Worm (Caenorhabditis elegans) whole organism, L4 larva: ENCODE data around the gene K09G1.1.

ENCODE experiments used
- F10B5.3 ChIP-seq: sonication (generic microtip); optimal IDR thresholded peaks from 2 replicates; lab custom pipeline; 2016; ENCODE audit warnings: mild to moderate bottlenecking, missing genetic modification characterization, missing compliant biosample characterization
- F37D6.2 ChIP-seq: sonication (generic microtip); optimal IDR thresholded peaks from 2 replicates; lab custom pipeline; 2016; ENCODE audit warnings: mild to moderate bottlenecking, missing genetic modification characterization, missing compliant biosample characterization
- R02D3.7 ChIP-seq: fragments of 150-350 bp; sonication (generic microtip); optimal IDR thresholded peaks from 3 replicates; lab custom pipeline; 2014; ENCODE audit warnings: missing biosample characterization, missing genetic modification characterization
- Y105C5A.15 ChIP-seq: fragments of 200-800 bp; sonication (Bioruptor generic); IDR thresholded peaks from 2 replicates; pipeline ENCODE4 v1.3.6; 2022; ENCODE audit warnings: missing genetic modification characterization, missing compliant biosample characterization
- Y48G9A.11 ChIP-seq: fragments of 200-800 bp; sonication (Bioruptor generic); IDR thresholded peaks from 2 replicates; pipeline ENCODE4 v1.3.6; 2022; ENCODE audit warnings: missing genetic modification reagents, missing genetic modification characterization, missing compliant biosample characterization
- Y5F2A.4 ChIP-seq: fragments of 200-800 bp; sonication (Bioruptor generic); optimal IDR thresholded peaks from 2 replicates; lab custom pipeline; 2018; ENCODE audit warnings: mild to moderate bottlenecking, missing genetic modification characterization, missing compliant biosample characterization
- ZK546.5 ChIP-seq, 2 experiments: sonication (generic microtip); optimal IDR thresholded peaks; 2 replicates each; lab custom pipeline; 2017; ENCODE audit warnings: missing biosample characterization in 2 of 2, missing genetic modification characterization in 2 of 2
- ama-1 ChIP-seq: fragments of 150-350 bp; optimal IDR thresholded peaks from 2 replicates; lab custom pipeline; 2014; ENCODE audit warnings: inconsistent platforms, mixed read lengths
- attf-4 ChIP-seq: sonication (generic microtip); optimal IDR thresholded peaks from 3 replicates; lab custom pipeline; 2017; ENCODE audit warnings: missing biosample characterization, missing genetic modification characterization
- ceh-28 ChIP-seq: fragments of 150-350 bp; optimal IDR thresholded peaks from 2 replicates; lab custom pipeline; 2014; ENCODE audit warnings: missing biosample characterization, missing genetic modification reagents, missing genetic modification characterization
- ceh-44 ChIP-seq: fragments of 200-800 bp; sonication (Bioruptor generic); IDR thresholded peaks from 2 replicates; pipeline ENCODE4 v1.3.6; 2022; ENCODE audit warnings: missing genetic modification reagents, missing genetic modification characterization, missing compliant biosample characterization
- ceh-82 ChIP-seq: sonication (generic microtip); optimal IDR thresholded peaks from 2 replicates; lab custom pipeline; 2017; ENCODE audit warnings: missing biosample characterization, missing genetic modification characterization
- daf-16 ChIP-seq, 3 experiments: sonication (generic microtip); optimal IDR thresholded peaks; 2 replicates each; lab custom pipeline; 2016 to 2017; ENCODE audit warnings: missing genetic modification characterization in 3 of 3, missing genetic modification reagents in 3 of 3, mild to moderate bottlenecking in 2 of 3, missing compliant biosample characterization in 2 of 3, missing biosample characterization in 1 of 3, moderate library complexity in 1 of 3
- daf-8 ChIP-seq: fragments of 200-800 bp; sonication (Bioruptor generic); IDR thresholded peaks from 2 replicates; pipeline ENCODE4 v1.3.6; 2022; ENCODE audit warnings: missing genetic modification characterization, missing compliant biosample characterization
- dmd-6 ChIP-seq: fragments of 200-800 bp; sonication (Bioruptor generic); IDR thresholded peaks from 2 replicates; pipeline ENCODE4 v1.3.6; 2022; ENCODE audit warnings: missing genetic modification reagents, missing genetic modification characterization, missing compliant biosample characterization
- dmd-9 ChIP-seq: fragments of 200-800 bp; sonication (Bioruptor generic); IDR thresholded peaks from 2 replicates; pipeline ENCODE4 v1.3.6; 2022; ENCODE audit warnings: missing genetic modification reagents, missing genetic modification characterization, missing compliant biosample characterization
- dve-1 ChIP-seq: sonication (generic microtip); optimal IDR thresholded peaks from 2 replicates; lab custom pipeline; 2017; ENCODE audit warnings: antibody characterized with exemption, mild to moderate bottlenecking, missing genetic modification characterization, missing compliant biosample characterization; ENCODE audit not compliant: insufficient read depth
- egl-27 ChIP-seq: sonication (generic microtip); optimal IDR thresholded peaks from 3 replicates; lab custom pipeline; 2017; ENCODE audit warnings: missing biosample characterization, missing genetic modification reagents, missing genetic modification characterization
- egl-43 ChIP-seq: fragments of 200-800 bp; sonication (Bioruptor generic); IDR thresholded peaks from 2 replicates; pipeline ENCODE4 v1.3.6; 2022; ENCODE audit warnings: missing genetic modification reagents, missing genetic modification characterization, missing compliant biosample characterization
- fos-1 ChIP-seq: fragments of 150-350 bp; optimal IDR thresholded peaks from 2 replicates; lab custom pipeline; 2014; ENCODE audit warnings: missing biosample characterization, missing genetic modification characterization
- gei-8 ChIP-seq: fragments of 200-800 bp; sonication (Bioruptor generic); optimal IDR thresholded peaks from 2 replicates; lab custom pipeline; 2018; ENCODE audit warnings: mild to moderate bottlenecking, missing genetic modification characterization, missing compliant biosample characterization
- hlh-11 ChIP-seq: fragments of 200-800 bp; sonication (Bioruptor generic); optimal IDR thresholded peaks from 2 replicates; lab custom pipeline; 2018; ENCODE audit warnings: mild to moderate bottlenecking, missing genetic modification characterization, missing compliant biosample characterization
- hmg-1.1 ChIP-seq: fragments of 200-800 bp; sonication (Bioruptor generic); IDR thresholded peaks from 2 replicates; pipeline ENCODE4 v1.3.6; 2022; ENCODE audit warnings: missing genetic modification reagents, missing genetic modification characterization, missing compliant biosample characterization
- lim-7 ChIP-seq: fragments of 200-800 bp; sonication (Bioruptor generic); IDR thresholded peaks from 2 replicates; pipeline ENCODE4 v1.3.6; 2022; ENCODE audit warnings: missing genetic modification characterization, missing compliant biosample characterization
- lin-13 ChIP-seq: fragments of 150-350 bp; optimal IDR thresholded peaks from 2 replicates; lab custom pipeline; 2014; ENCODE audit warnings: missing biosample characterization, missing genetic modification reagents, missing genetic modification characterization
- lin-29 ChIP-seq: fragments of 200-800 bp; sonication (Bioruptor generic); IDR thresholded peaks from 2 replicates; pipeline ENCODE4 v1.3.6; 2022; ENCODE audit warnings: missing genetic modification reagents, missing genetic modification characterization, missing compliant biosample characterization
- madf-5 ChIP-seq, 2 experiments: fragments of 200-800 bp; sonication (Bioruptor generic); IDR thresholded peaks; 2 replicates each; pipeline ENCODE4 v1.3.6; 2022; ENCODE audit warnings: missing compliant biosample characterization in 2 of 2, missing genetic modification characterization in 2 of 2
- madf-9 ChIP-seq: fragments of 200-800 bp; sonication (Bioruptor generic); conservative IDR thresholded peaks from 2 replicates; pipeline ENCODE4 v1.3.6; 2022; ENCODE audit warnings: missing genetic modification reagents, missing genetic modification characterization, missing compliant biosample characterization
- mdl-1 ChIP-seq, 2 experiments: fragments of 150-350 bp in 1 of 2; sonication (generic microtip) in 1 of 2; optimal IDR thresholded peaks; 2 replicates each; lab custom pipeline; 2014 to 2017; ENCODE audit warnings: missing biosample characterization in 2 of 2, missing genetic modification characterization in 2 of 2
- mdt-29 ChIP-seq: fragments of 200-800 bp; sonication (Bioruptor generic); IDR thresholded peaks from 2 replicates; pipeline ENCODE4 v1.3.6; 2022; ENCODE audit warnings: missing genetic modification reagents, missing genetic modification characterization, missing compliant biosample characterization
- mes-2 ChIP-seq: sonication (generic microtip); optimal IDR thresholded peaks from 2 replicates; lab custom pipeline; 2016; ENCODE audit warnings: missing genotype, mild to moderate bottlenecking, missing genetic modification characterization, missing compliant biosample characterization; ENCODE audit not compliant: poor library complexity, severe bottlenecking
- nhr-102 ChIP-seq: sonication (generic microtip); optimal IDR thresholded peaks from 2 replicates; lab custom pipeline; 2016; ENCODE audit warnings: mild to moderate bottlenecking, missing genetic modification characterization, moderate library complexity, missing compliant biosample characterization
- nhr-11 ChIP-seq: fragments of 150-350 bp; optimal IDR thresholded peaks from 2 replicates; lab custom pipeline; 2014; ENCODE audit warnings: missing biosample characterization, missing genetic modification characterization
- nhr-111 ChIP-seq: fragments of 200-800 bp; sonication (Bioruptor generic); optimal IDR thresholded peaks from 2 replicates; lab custom pipeline; 2018; ENCODE audit warnings: mild to moderate bottlenecking, missing genetic modification characterization, missing compliant biosample characterization
- nhr-25 ChIP-seq: sonication (generic microtip); optimal IDR thresholded peaks from 2 replicates; lab custom pipeline; 2017; ENCODE audit warnings: missing genetic modification characterization, mild to moderate bottlenecking, missing compliant biosample characterization, antibody characterized with exemption, moderate library complexity, borderline replicate concordance; ENCODE audit not compliant: insufficient read depth
- nhr-41 ChIP-seq: fragments of 200-800 bp; sonication (Bioruptor generic); IDR thresholded peaks from 2 replicates; pipeline ENCODE4 v1.3.6; 2022; ENCODE audit warnings: missing genetic modification reagents, missing genetic modification characterization, missing compliant biosample characterization
- nhr-42 ChIP-seq: fragments of 200-800 bp; sonication (Bioruptor generic); IDR thresholded peaks from 2 replicates; pipeline ENCODE4 v1.3.6; 2022; ENCODE audit warnings: missing genetic modification characterization, missing compliant biosample characterization
- nhr-48 ChIP-seq: sonication (generic microtip); optimal IDR thresholded peaks from 2 replicates; lab custom pipeline; 2016; ENCODE audit warnings: mild to moderate bottlenecking, missing genetic modification characterization, missing compliant biosample characterization
- nhr-6 ChIP-seq: fragments of 150-350 bp; optimal IDR thresholded peaks from 2 replicates; lab custom pipeline; 2014; ENCODE audit warnings: missing biosample characterization, missing genetic modification characterization
- nhr-76 ChIP-seq: fragments of 150-350 bp; optimal IDR thresholded peaks from 2 replicates; lab custom pipeline; 2014; ENCODE audit warnings: missing biosample characterization, missing genetic modification characterization
- nhr-77 ChIP-seq: fragments of 150-350 bp; optimal IDR thresholded peaks from 2 replicates; lab custom pipeline; 2014; ENCODE audit warnings: missing biosample characterization, missing genetic modification characterization
- php-3 ChIP-seq: fragments of 200-800 bp; sonication (Bioruptor generic); IDR thresholded peaks from 2 replicates; pipeline ENCODE4 v1.3.6; 2022; ENCODE audit warnings: missing genetic modification reagents, missing genetic modification characterization, missing compliant biosample characterization
- pqm-1 ChIP-seq: sonication (generic microtip); optimal IDR thresholded peaks from 2 replicates; lab custom pipeline; 2017; ENCODE audit warnings: missing biosample characterization, missing genetic modification characterization
- saeg-2 ChIP-seq: fragments of 200-800 bp; sonication (Bioruptor generic); IDR thresholded peaks from 2 replicates; pipeline ENCODE4 v1.3.6; 2022; ENCODE audit warnings: missing genetic modification reagents, missing genetic modification characterization, missing compliant biosample characterization
- spr-3 ChIP-seq: fragments of 200-800 bp; sonication (Bioruptor generic); optimal IDR thresholded peaks from 2 replicates; lab custom pipeline; 2018; ENCODE audit warnings: mild to moderate bottlenecking, missing genetic modification characterization, missing compliant biosample characterization
- unc-39 ChIP-seq: sonication (generic microtip); optimal IDR thresholded peaks from 2 replicates; lab custom pipeline; 2017; ENCODE audit warnings: missing biosample characterization, missing genetic modification characterization
- zag-1 ChIP-seq: fragments of 150-350 bp; optimal IDR thresholded peaks from 2 replicates; lab custom pipeline; 2014; ENCODE audit warnings: missing biosample characterization, missing genetic modification characterization
- zfp-2 ChIP-seq: sonication (generic microtip); optimal IDR thresholded peaks from 2 replicates; lab custom pipeline; 2016; ENCODE audit warnings: mild to moderate bottlenecking, missing genetic modification characterization, missing compliant biosample characterization
- zip-11 ChIP-seq: fragments of 200-800 bp; sonication (Bioruptor generic); IDR thresholded peaks from 2 replicates; pipeline ENCODE4 v1.3.6; 2022; ENCODE audit warnings: missing genetic modification characterization, missing compliant biosample characterization
- ztf-11 ChIP-seq: fragments of 150-350 bp; optimal IDR thresholded peaks from 2 replicates; lab custom pipeline; 2014; ENCODE audit warnings: missing biosample characterization, missing genetic modification characterization
- ztf-7 ChIP-seq: fragments of 150-350 bp; optimal IDR thresholded peaks from 2 replicates; lab custom pipeline; 2014; ENCODE audit warnings: missing biosample characterization, missing genetic modification characterization

K09G1.1 gene

DNA sequence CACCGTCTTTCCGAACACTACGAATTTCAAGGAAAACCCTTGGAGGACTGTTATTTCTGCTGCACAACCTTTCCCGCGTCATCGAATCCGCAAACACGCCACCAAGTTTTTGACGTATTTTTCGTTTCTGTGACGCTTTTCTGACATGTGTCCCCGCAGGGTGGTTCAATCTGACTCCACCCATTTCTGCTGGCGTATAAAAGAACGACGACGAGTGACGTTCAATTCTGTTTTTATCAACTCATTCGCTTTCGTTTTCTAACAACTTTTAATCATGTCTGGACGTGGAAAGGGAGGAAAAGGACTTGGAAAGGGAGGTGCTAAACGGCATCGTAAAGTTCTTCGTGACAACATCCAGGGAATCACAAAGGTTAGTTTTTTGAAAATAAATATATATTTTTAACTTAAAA lies 36.5 kb upstream of the K09G1.1 start, which contains the start of gene his-37 (continued):
- TF ChIP-seq unc-39 (tag; lab: Kevin White, UChicago) (peak; percentile 52), zag-1 (tag; lab: Kevin White, UChicago) (peak; percentile 83), nhr-42 (GFP tag; lab: Robert Waterston, UW) (peak; percentile 97), mdl-1 (tag; optimal IDR thresholded peaks at IDR 0.05; lab: Kevin White, UChicago) (peak; percentile 74 to 97), ceh-44 (no peak), saeg-2 (GFP tag; lab: Robert Waterston, UW) (peak; percentile 96), nhr-48 (tag; lab: Kevin White, UChicago) (peak; percentile 96), nhr-25 (tag; lab: Kevin White, UChicago) (peak; percentile 98), lim-7 (GFP tag; lab: Robert Waterston, UW) (no peak), daf-8 (GFP tag; lab: Robert Waterston, UW) (peak; percentile 85; the same call in 1 of the 2 replicates), mes-2 (tag; lab: Kevin White, UChicago) (peak; percentile 95), Y48G9A.11 (GFP tag; lab: Robert Waterston, UW) (0 out of 2 replicates have a peak, but pooled peaks have one; percentile 8), attf-4 (tag; lab: Kevin White, UChicago) (peak; percentile 21), dve-1 (tag; lab: Kevin White, UChicago) (peak; percentile 100), hlh-11 (tag; lab: Kevin White, UChicago) (peak; percentile 99), R02D3.7 (tag; lab: Kevin White, UChicago) (no peak), egl-27 (tag; lab: Kevin White, UChicago) (peak; percentile 27), ztf-11 (no peak), F10B5.3 (peak; percentile 91), madf-5 (GFP tag; IDR thresholded peaks at IDR 0.05; lab: Robert Waterston, UW) (peak in 1 of 2 experiments; percentile 86; a peak in 1 of 4 replicates), lin-29 (peak; percentile 95), mdt-29 (GFP tag; lab: Robert Waterston, UW) (peak; percentile 94), Y105C5A.15 (GFP tag; lab: Robert Waterston, UW) (peak; percentile 61; the same call in 1 of the 2 replicates), ceh-82 (no peak), zip-11 (GFP tag; lab: Robert Waterston, UW) (no peak), nhr-11 (peak; percentile 100), ama-1 (lab: Kevin White, UChicago) (peak; percentile 95), gei-8 (GFP tag; lab: Kevin White, UChicago) (peak; percentile 17), spr-3 (GFP tag; lab: Kevin White, UChicago) (peak; percentile 89), ztf-7 (tag; lab: Kevin White, UChicago) (peak; percentile 90), nhr-111 (GFP tag; lab: Kevin White, UChicago) (no peak), ZK546.5 (tag; optimal IDR thresholded peaks at IDR 0.05; lab: Kevin White, UChicago) (peak in 1 of 2 experiments; percentile 79), nhr-6 (tag; lab: Kevin White, UChicago) (peak; percentile 98), pqm-1 (peak; percentile 91), dmd-6 (GFP tag; lab: Robert Waterston, UW) (peak; percentile 99), hmg-1.1 (GFP tag; lab: Robert Waterston, UW) (peak; percentile 97), nhr-41 (peak; percentile 88), lin-13 (peak; percentile 98), nhr-77 (tag; lab: Kevin White, UChicago) (peak; percentile 99), fos-1 (tag; lab: Kevin White, UChicago) (peak; percentile 74), daf-16 (GFP tag; optimal IDR thresholded peaks at IDR 0.05; lab: Kevin White, UChicago) (peak; percentile 71 to 96), daf-16 (tag; optimal IDR thresholded peaks at IDR 0.05; lab: Kevin White, UChicago) (peak; percentile 84), php-3 (GFP tag; lab: Robert Waterston, UW) (peak; percentile 94), zfp-2 (tag; lab: Kevin White, UChicago) (peak; percentile 85), F37D6.2 (tag; lab: Kevin White, UChicago) (peak; percentile 97), ceh-28 (tag; lab: Kevin White, UChicago) (peak; percentile 59), nhr-76 (tag; lab: Kevin White, UChicago) (peak; percentile 85), nhr-102 (peak; percentile 99), egl-43 (peak; percentile 95), madf-9 (peak; percentile 98), dmd-9 (peak; percentile 95), Y5F2A.4 (GFP tag; lab: Kevin White, UChicago) (peak; percentile 84)
